Worm (Caenorhabditis elegans) whole organism, early embryonic: ENCODE results near the gene T16H12.13.

Source experiments
- B0310.2 ChIP-seq: sonication (generic microtip); optimal IDR thresholded peaks from 2 replicates; lab custom pipeline; 2016; ENCODE audit warnings: mild to moderate bottlenecking, missing genetic modification characterization, missing compliant biosample characterization
- F13C5.2 ChIP-seq: sonication (generic microtip); optimal IDR thresholded peaks from 2 replicates; lab custom pipeline; 2017; ENCODE audit warnings: mild to moderate bottlenecking, missing genetic modification characterization, inconsistent platforms, missing compliant biosample characterization
- aly-1 ChIP-seq: sonication (generic microtip); optimal IDR thresholded peaks from 2 replicates; lab custom pipeline; 2016; ENCODE audit warnings: missing genetic modification characterization, missing compliant biosample characterization
- ama-1 ChIP-seq: fragments of 150-350 bp; optimal IDR thresholded peaks from 2 replicates; lab custom pipeline; 2014
- ceh-13 ChIP-seq: fragments of 200-800 bp; sonication (Bioruptor generic); optimal IDR thresholded peaks from 2 replicates; lab custom pipeline; 2018; ENCODE audit warnings: mild to moderate bottlenecking, missing genetic modification characterization, missing compliant biosample characterization
- ceh-36 ChIP-seq: sonication (generic microtip); optimal IDR thresholded peaks from 2 replicates; lab custom pipeline; 2016; ENCODE audit warnings: missing genetic modification characterization, inconsistent platforms, missing compliant biosample characterization
- ets-7 ChIP-seq: sonication (generic microtip); optimal IDR thresholded peaks from 2 replicates; lab custom pipeline; 2016; ENCODE audit warnings: missing genotype, missing genetic modification characterization, missing compliant biosample characterization
- flt-1 ChIP-seq: fragments of 200-800 bp; sonication (Bioruptor generic); IDR thresholded peaks from 2 replicates; pipeline ENCODE4 v1.3.6; 2022; ENCODE audit warnings: missing genetic modification characterization, missing compliant biosample characterization
- hmbx-1 ChIP-seq: sonication (generic microtip); optimal IDR thresholded peaks from 2 replicates; lab custom pipeline; 2016; ENCODE audit warnings: mild to moderate bottlenecking, missing genetic modification characterization, missing compliant biosample characterization
- hmg-4 ChIP-seq: fragments of 200-800 bp; sonication (Bioruptor generic); optimal IDR thresholded peaks from 2 replicates; lab custom pipeline; 2018; ENCODE audit warnings: mild to moderate bottlenecking, missing genetic modification characterization, missing compliant biosample characterization
- hnd-1 ChIP-seq: sonication (generic microtip); optimal IDR thresholded peaks from 2 replicates; lab custom pipeline; 2016; ENCODE audit warnings: missing genetic modification characterization, missing compliant biosample characterization
- pes-1 ChIP-seq: fragments of 200-800 bp; sonication (Bioruptor generic); IDR thresholded peaks from 2 replicates; pipeline ENCODE4 v1.3.6; 2022; ENCODE audit warnings: missing genetic modification reagents, missing genetic modification characterization, missing compliant biosample characterization
- scrt-1 ChIP-seq: fragments of 200-800 bp; sonication (Bioruptor generic); IDR thresholded peaks from 2 replicates; pipeline ENCODE4 v1.3.6; 2022; ENCODE audit warnings: missing genetic modification characterization, missing compliant biosample characterization
- sea-1 ChIP-seq: fragments of 200-800 bp; sonication (Bioruptor generic); conservative IDR thresholded peaks from 2 replicates; pipeline ENCODE4 v1.3.6; 2022; ENCODE audit warnings: missing genetic modification characterization, missing compliant biosample characterization
- tbx-11 ChIP-seq: fragments of 200-800 bp; sonication (Bioruptor generic); IDR thresholded peaks from 2 replicates; pipeline ENCODE4 v1.3.6; 2022; ENCODE audit warnings: missing genetic modification characterization, missing compliant biosample characterization
- tbx-37 ChIP-seq: fragments of 200-800 bp; sonication (Bioruptor generic); conservative IDR thresholded peaks from 2 replicates; pipeline ENCODE4 v1.3.6; 2022; ENCODE audit warnings: missing genetic modification reagents, missing genetic modification characterization, missing compliant biosample characterization
- tra-4 ChIP-seq: sonication (generic microtip); optimal IDR thresholded peaks from 2 replicates; lab custom pipeline; 2017; ENCODE audit warnings: missing genetic modification characterization, missing compliant biosample characterization

T16H12.13 gene

DNA sequence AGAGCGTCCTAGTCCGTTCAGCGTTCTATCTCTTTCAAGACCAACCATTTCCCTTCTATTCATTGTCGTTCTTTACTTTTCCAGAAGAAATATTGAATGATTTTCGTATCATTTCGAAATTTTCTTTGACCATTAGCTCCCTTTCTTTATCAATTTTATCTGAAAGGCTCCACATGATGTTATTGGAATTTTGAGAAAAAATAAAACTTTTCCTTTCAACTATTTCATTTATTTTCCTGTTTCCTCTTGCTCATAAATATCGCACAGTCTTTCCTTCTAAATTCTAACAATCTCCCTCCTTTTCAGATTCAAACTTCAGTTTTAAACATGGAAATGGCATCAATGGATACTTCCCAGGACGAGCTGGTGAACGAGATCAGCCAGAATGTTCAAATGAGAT, 27.7 kb upstream of the T16H12.13 start, which contains the start of gene T16G12.4:
TSS of gene T16G12.4 (plus strand) at position 301 of the 400 bp plus-strand sequence.
- TF ChIP-seq sea-1 (GFP tag; lab: Robert Waterston, UW) (no peak), tra-4 (tag; lab: Kevin White, UChicago) (no peak)

DNA sequence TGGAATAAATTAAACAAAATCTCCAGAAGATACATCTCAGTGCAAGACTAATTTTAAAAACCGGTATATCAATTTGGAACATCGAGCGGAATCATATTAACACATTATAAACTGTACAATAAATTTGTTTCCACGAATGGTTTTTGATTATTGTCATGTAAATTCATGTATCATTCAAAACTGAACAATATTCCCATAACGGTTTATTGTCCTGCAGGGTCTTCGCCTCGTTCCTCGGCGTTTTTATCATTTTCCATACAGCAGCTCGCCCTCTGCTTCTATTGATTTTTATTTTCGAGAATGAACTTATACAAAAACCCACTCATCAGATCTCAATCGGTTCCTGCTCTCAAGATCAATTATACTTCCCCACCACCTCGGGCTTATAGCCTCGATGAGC, 26.2 kb upstream of the T16H12.13 start, which contains the start of gene T16G12.8:
TSS of gene T16G12.8 (plus strand) at position 301 of the 400 bp plus-strand sequence.
- TF ChIP-seq hnd-1 (no peak), hmg-4 (GFP tag; lab: Kevin White, UChicago) (no peak), scrt-1 (GFP tag; lab: Robert Waterston, UW) (no peak), ets-7 (tag; lab: Kevin White, UChicago) (no peak), pes-1 (no peak), ceh-13 (GFP tag; lab: Kevin White, UChicago) (no peak), B0310.2 (tag; lab: Kevin White, UChicago) (no peak), sea-1 (GFP tag; lab: Robert Waterston, UW) (no peak), flt-1 (GFP tag; lab: Robert Waterston, UW) (no peak), tra-4 (tag; lab: Kevin White, UChicago) (no peak), tbx-37 (no peak), ceh-36 (tag; lab: Kevin White, UChicago) (no peak), ama-1 (lab: Kevin White, UChicago) (no peak), tbx-11 (no peak), F13C5.2 (tag; lab: Kevin White, UChicago) (no peak)

DNA sequence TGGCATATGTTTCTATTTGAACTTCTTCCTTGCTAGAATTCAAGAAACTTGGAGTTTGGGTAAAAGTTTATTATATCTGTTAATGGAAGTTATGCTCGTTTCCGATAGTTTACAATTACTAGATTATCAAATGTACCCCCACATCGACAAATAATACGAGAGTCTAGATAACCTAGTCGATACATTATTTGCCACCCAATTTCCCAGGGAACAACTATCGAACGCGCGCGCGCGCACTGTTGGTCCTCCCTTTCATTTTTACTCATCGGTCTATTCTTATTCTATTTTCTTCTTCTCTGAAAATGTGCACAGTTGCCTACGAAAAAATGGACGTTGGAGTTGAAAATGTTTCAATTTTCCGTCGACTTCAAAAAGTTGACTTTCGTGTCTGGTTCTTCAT, 24.6 kb upstream of the T16H12.13 start, which contains the start of gene T16G12.13:
TSS of gene T16G12.13 (plus strand) at position 293 of the 400 bp plus-strand sequence.
- no peak for TF ChIP-seq hmg-4 (GFP tag; lab: Kevin White, UChicago)
- no peak for TF ChIP-seq F13C5.2 (tag; lab: Kevin White, UChicago)
- TF ChIP-seq sea-1 (GFP tag; lab: Robert Waterston, UW) = no peak
- no peak for TF ChIP-seq tbx-37
- TF ChIP-seq B0310.2 (tag; lab: Kevin White, UChicago) = no peak
- no peak for TF ChIP-seq tra-4 (tag; lab: Kevin White, UChicago)
- no peak for TF ChIP-seq hnd-1
- TF ChIP-seq ceh-36 (tag; lab: Kevin White, UChicago) = no peak

DNA sequence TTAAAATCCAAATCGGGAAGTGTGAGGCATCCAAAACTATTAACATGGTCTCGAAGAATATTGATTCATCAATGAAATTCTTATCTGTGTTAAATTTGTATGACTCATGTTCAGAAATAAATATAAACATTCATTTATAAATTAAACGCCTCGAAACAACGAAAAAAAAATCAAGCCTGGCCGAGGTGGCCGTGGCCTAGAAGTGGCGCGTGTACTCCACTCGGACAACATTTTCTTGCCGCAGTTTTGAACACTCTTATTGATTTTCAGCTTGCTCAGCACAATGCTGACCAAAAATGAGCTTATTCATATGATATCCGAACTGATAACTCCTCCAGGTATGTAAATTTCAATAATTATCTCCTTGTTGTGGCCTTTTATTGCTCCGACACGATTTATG, 21.1 kb upstream of the T16H12.13 start, which contains the start of gene ekl-6:
TSS of gene ekl-6 (plus strand) at position 265 of the 400 bp plus-strand sequence.
- TF ChIP-seq F13C5.2 (tag; lab: Kevin White, UChicago) (no peak), tbx-37 (peak; percentile 70), flt-1 (GFP tag; lab: Robert Waterston, UW) (0 out of 2 replicates have a peak, but pooled peaks have one; percentile 35), pes-1 (peak; percentile 63)

DNA sequence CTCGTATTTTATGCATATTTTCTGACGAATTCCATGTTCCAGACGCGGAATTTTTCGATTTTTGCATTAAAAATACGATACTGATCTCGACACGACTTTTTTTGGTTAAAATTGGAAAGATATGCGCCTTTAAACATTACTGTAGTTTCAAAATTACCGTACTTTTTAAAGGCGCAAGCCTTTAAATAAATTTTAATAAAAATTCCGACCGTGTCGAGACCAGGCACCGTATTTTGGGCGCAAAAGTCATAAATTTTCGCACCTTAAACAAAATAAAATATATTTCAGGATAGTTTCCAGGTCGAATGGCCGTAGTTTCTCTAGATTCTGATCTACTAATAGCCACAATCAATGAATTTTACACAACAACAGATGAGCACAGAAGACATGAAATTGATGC, 15.9 kb upstream of the T16H12.13 start, which contains the start of gene T16G12.6:
TSS of gene T16G12.6 (plus strand) at position 301 of the 400 bp plus-strand sequence.
- TF ChIP-seq pes-1 = no peak

DNA sequence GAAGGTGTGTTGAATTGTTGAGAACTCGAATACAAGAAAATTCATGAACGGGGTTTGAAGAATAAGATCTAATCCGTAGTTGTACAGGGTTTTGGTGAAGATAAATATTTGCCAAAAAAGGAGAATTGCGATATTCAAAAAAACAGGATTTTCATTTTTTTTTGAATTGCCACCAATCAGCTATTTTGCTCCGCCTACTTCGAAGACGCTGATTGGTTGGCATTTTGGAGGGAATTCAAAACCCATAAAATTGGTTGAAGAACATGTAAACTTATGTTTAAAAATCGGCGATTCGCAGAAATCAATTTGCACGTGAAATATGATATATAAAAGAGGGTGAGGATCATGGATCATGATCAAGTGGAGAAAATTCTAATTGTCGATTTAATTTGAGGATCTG, 9.2 kb upstream of the T16H12.13 start:
- no peak for TF ChIP-seq flt-1 (GFP tag; lab: Robert Waterston, UW)
- no peak for TF ChIP-seq ama-1 (lab: Kevin White, UChicago)
- no peak for TF ChIP-seq tra-4 (tag; lab: Kevin White, UChicago)
- TF ChIP-seq hmg-4 (GFP tag; lab: Kevin White, UChicago) = no peak
- no peak for TF ChIP-seq tbx-37
- no peak for TF ChIP-seq scrt-1 (GFP tag; lab: Robert Waterston, UW)
- TF ChIP-seq hnd-1 = no peak
- no peak for TF ChIP-seq hmbx-1 (tag; lab: Kevin White, UChicago)
- TF ChIP-seq aly-1 (tag; lab: Kevin White, UChicago) = no peak
- TF ChIP-seq ceh-13 (GFP tag; lab: Kevin White, UChicago) = no peak
- no peak for TF ChIP-seq ets-7 (tag; lab: Kevin White, UChicago)
- TF ChIP-seq sea-1 (GFP tag; lab: Robert Waterston, UW) = no peak
- TF ChIP-seq ceh-36 (tag; lab: Kevin White, UChicago) = no peak
- TF ChIP-seq B0310.2 (tag; lab: Kevin White, UChicago) = no peak
- no peak for TF ChIP-seq tbx-11
- TF ChIP-seq pes-1 = no peak
- no peak for TF ChIP-seq F13C5.2 (tag; lab: Kevin White, UChicago)

DNA sequence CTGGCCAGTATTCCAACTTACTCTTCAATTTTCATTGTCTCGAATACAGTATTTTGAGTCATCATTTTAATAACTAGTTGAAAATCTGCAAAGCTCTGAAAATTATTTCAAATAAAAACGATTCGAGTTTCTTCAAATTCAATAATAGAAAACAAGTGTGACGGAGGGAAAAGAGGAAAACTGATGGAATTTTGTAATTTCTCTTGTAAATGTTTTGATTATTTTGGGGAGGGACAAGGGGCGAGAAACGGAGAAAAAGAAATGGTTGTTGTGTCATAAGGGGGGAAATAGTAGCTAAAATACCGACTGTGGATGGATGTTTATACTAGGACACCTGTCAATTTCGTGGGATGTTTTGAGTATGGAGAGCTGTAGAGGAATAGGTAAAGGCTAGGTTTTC, 7.1 kb upstream of the T16H12.13 start, which contains the start of gene T16G12.9:
TSS of gene T16G12.9 (minus strand) at position 101 of the 400 bp plus-strand sequence.
- no peak for TF ChIP-seq B0310.2 (tag; lab: Kevin White, UChicago)
- no peak for TF ChIP-seq ceh-36 (tag; lab: Kevin White, UChicago)

DNA sequence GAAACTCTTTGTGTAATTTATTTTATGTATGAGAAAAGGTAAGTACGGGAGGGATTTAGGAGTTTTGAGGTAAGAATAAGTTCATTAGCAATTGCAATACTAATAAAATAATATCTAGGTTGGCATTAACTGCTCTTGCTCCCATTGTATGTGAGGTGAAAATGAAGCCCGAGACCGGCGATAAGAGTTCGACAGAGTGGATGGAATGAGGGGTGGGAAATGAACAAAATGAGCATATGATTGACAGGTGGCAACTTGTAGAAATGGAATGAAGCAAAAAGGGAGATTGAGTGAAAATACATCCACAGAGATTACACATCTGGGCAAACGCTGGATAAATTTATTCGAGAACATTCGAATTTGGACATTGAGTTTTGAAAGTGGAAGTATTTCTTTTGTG, 6.4 kb upstream of the T16H12.13 start:
- TF ChIP-seq ceh-36 (tag; lab: Kevin White, UChicago) = no peak
- no peak for TF ChIP-seq F13C5.2 (tag; lab: Kevin White, UChicago)
- no peak for TF ChIP-seq hmbx-1 (tag; lab: Kevin White, UChicago)
- TF ChIP-seq B0310.2 (tag; lab: Kevin White, UChicago) = no peak
- TF ChIP-seq ceh-13 (GFP tag; lab: Kevin White, UChicago) = no peak
- no peak for TF ChIP-seq aly-1 (tag; lab: Kevin White, UChicago)
- TF ChIP-seq tbx-11 = no peak
- TF ChIP-seq tbx-37 = no peak
- no peak for TF ChIP-seq pes-1
- TF ChIP-seq hnd-1 = no peak
- TF ChIP-seq ama-1 (lab: Kevin White, UChicago) = no peak
- TF ChIP-seq scrt-1 (GFP tag; lab: Robert Waterston, UW) = no peak
- no peak for TF ChIP-seq hmg-4 (GFP tag; lab: Kevin White, UChicago)
- TF ChIP-seq tra-4 (tag; lab: Kevin White, UChicago) = no peak
